Fruit fly (Drosophila melanogaster) whole organism, embryonic: ENCODE data around the gene CG12448.

Source experiments
- CG10147 ChIP-seq: fragments of 200-800 bp; sonication (Bioruptor generic); optimal IDR thresholded peaks from 2 replicates; lab custom pipeline; 2019; ENCODE audit warnings: missing biosample characterization, mild to moderate bottlenecking, missing genetic modification characterization, moderate library complexity
- CG10654 ChIP-seq: fragments of 200-800 bp; sonication (Bioruptor generic); optimal IDR thresholded peaks from 2 replicates; lab custom pipeline; 2016; ENCODE audit warnings: missing biosample characterization, missing genetic modification characterization
- CG11696 ChIP-seq: fragments of 200-800 bp; sonication (Bioruptor generic); IDR thresholded peaks from 2 replicates; pipeline ENCODE4 v1.3.6; 2022; ENCODE audit warnings: missing biosample characterization, missing genetic modification characterization
- CG11723 ChIP-seq: fragments of 200-800 bp; sonication (Bioruptor generic); optimal IDR thresholded peaks from 2 replicates; lab custom pipeline; 2017; ENCODE audit warnings: missing biosample characterization, mild to moderate bottlenecking, missing genetic modification characterization
- CG1233 ChIP-seq: fragments of 200-800 bp; sonication (Bioruptor generic); optimal IDR thresholded peaks from 4 replicates; lab custom pipeline; 2018; ENCODE audit warnings: missing biosample characterization, mild to moderate bottlenecking, missing genetic modification characterization
- CG12769 ChIP-seq: fragments of 200-800 bp; sonication (Bioruptor generic); optimal IDR thresholded peaks from 2 replicates; lab custom pipeline; 2019; ENCODE audit warnings: missing biosample characterization, mild to moderate bottlenecking, missing genetic modification characterization, moderate library complexity
- CG13296 ChIP-seq: fragments of 200-800 bp; sonication (Bioruptor generic); optimal IDR thresholded peaks from 3 replicates; lab custom pipeline; 2018; ENCODE audit warnings: missing biosample characterization, mild to moderate bottlenecking, missing genetic modification characterization
- CG14860 ChIP-seq: fragments of 200-800 bp; sonication (Bioruptor generic); IDR thresholded peaks from 3 replicates; pipeline ENCODE4 v1.3.6; 2022; ENCODE audit warnings: missing biosample characterization, missing genetic modification characterization; ENCODE audit not compliant: partially characterized antibody
- CG1792 ChIP-seq: fragments of 200-800 bp; sonication (Bioruptor generic); optimal IDR thresholded peaks from 2 replicates; lab custom pipeline; 2016; ENCODE audit warnings: missing biosample characterization, missing genetic modification characterization
- CG18011 ChIP-seq: fragments of 200-800 bp; sonication (Bioruptor generic); optimal IDR thresholded peaks from 2 replicates; lab custom pipeline; 2017; ENCODE audit warnings: missing biosample characterization, missing genetic modification characterization, mild to moderate bottlenecking, moderate library complexity, missing genotype
- CG30431 ChIP-seq: fragments of 200-800 bp; sonication (Bioruptor generic); optimal IDR thresholded peaks from 2 replicates; lab custom pipeline; 2017; ENCODE audit warnings: missing biosample characterization, missing genetic modification characterization
- CG32772 ChIP-seq: fragments of 200-800 bp; sonication (Bioruptor generic); IDR thresholded peaks from 2 replicates; pipeline ENCODE4 v1.3.6; 2022; ENCODE audit warnings: missing biosample characterization, missing genetic modification characterization
- CG3995 ChIP-seq: fragments of 200-800 bp; sonication (Bioruptor generic); optimal IDR thresholded peaks from 3 replicates; lab custom pipeline; 2016; ENCODE audit warnings: missing biosample characterization, missing genetic modification characterization
- CG4424 ChIP-seq: fragments of 200-800 bp; sonication (Bioruptor generic); optimal IDR thresholded peaks from 3 replicates; lab custom pipeline; 2016; ENCODE audit warnings: missing biosample characterization, missing genetic modification characterization
- CG6654 ChIP-seq: fragments of 200-800 bp; sonication (Bioruptor generic); optimal IDR thresholded peaks from 2 replicates; lab custom pipeline; 2017; ENCODE audit warnings: missing biosample characterization, mild to moderate bottlenecking, missing genetic modification characterization
- CG7987 ChIP-seq: fragments of 200-800 bp; sonication (Bioruptor generic); optimal IDR thresholded peaks from 2 replicates; lab custom pipeline; 2018; ENCODE audit warnings: missing biosample characterization, mild to moderate bottlenecking, missing genetic modification characterization, moderate library complexity
- CG8281 ChIP-seq: fragments of 200-800 bp; sonication (Bioruptor generic); optimal IDR thresholded peaks from 2 replicates; lab custom pipeline; 2018; ENCODE audit warnings: missing biosample characterization, mild to moderate bottlenecking, missing genetic modification characterization, moderate library complexity
- CoRest ChIP-seq: fragments of 200-800 bp; sonication (Bioruptor generic); optimal IDR thresholded peaks from 3 replicates; lab custom pipeline; 2018; ENCODE audit warnings: missing biosample characterization, mild to moderate bottlenecking, missing genetic modification characterization, moderate library complexity
- Dek ChIP-seq: fragments of 200-800 bp; sonication (Bioruptor generic); optimal IDR thresholded peaks from 3 replicates; lab custom pipeline; 2019; ENCODE audit warnings: missing biosample characterization, mild to moderate bottlenecking, missing genetic modification characterization, moderate library complexity
- Doc3 ChIP-seq: fragments of 200-800 bp; sonication (Bioruptor generic); IDR thresholded peaks from 3 replicates; pipeline ENCODE4 v1.3.6; 2022; ENCODE audit warnings: missing biosample characterization, missing genetic modification characterization; ENCODE audit not compliant: partially characterized antibody
- E2f1 ChIP-seq: fragments of 200-800 bp; sonication (Bioruptor generic); IDR thresholded peaks from 2 replicates; pipeline ENCODE4 v1.3.6; 2022; ENCODE audit warnings: missing biosample characterization, missing genetic modification characterization
- Gug ChIP-seq: fragments of 200-800 bp; sonication (Bioruptor generic); IDR thresholded peaks from 4 replicates; pipeline ENCODE4 v1.3.6; 2022; ENCODE audit warnings: missing biosample characterization, missing genetic modification characterization
- H15 ChIP-seq: fragments of 200-800 bp; sonication (Bioruptor generic); IDR thresholded peaks from 3 replicates; pipeline ENCODE4 v1.3.6; 2022; ENCODE audit warnings: missing biosample characterization, missing genetic modification characterization
- HLHmδ ChIP-seq: fragments of 200-800 bp; sonication (Bioruptor generic); optimal IDR thresholded peaks from 2 replicates; lab custom pipeline; 2018; ENCODE audit warnings: missing biosample characterization, mild to moderate bottlenecking, missing genetic modification characterization, moderate library complexity
- Hr3 ChIP-seq: fragments of 200-800 bp; sonication (Bioruptor generic); optimal IDR thresholded peaks from 3 replicates; lab custom pipeline; 2016; ENCODE audit warnings: missing biosample characterization, missing genetic modification characterization
- NC2α ChIP-seq: fragments of 200-800 bp; sonication (Bioruptor generic); optimal IDR thresholded peaks from 2 replicates; lab custom pipeline; 2016; ENCODE audit warnings: missing biosample characterization, missing genetic modification characterization
- Nf-YB ChIP-seq: fragments of 200-800 bp; sonication (Bioruptor generic); optimal IDR thresholded peaks from 3 replicates; lab custom pipeline; 2019; ENCODE audit warnings: missing biosample characterization, mild to moderate bottlenecking, missing genetic modification characterization, moderate library complexity
- amos ChIP-seq: fragments of 200-800 bp; sonication (Bioruptor generic); IDR thresholded peaks from 2 replicates; pipeline ENCODE4 v1.3.6; 2022; ENCODE audit warnings: missing biosample characterization, missing genetic modification characterization; ENCODE audit not compliant: partially characterized antibody
- aop ChIP-seq: fragments of 200-800 bp; sonication (Bioruptor generic); IDR thresholded peaks from 2 replicates; pipeline ENCODE4 v1.3.6; 2022; ENCODE audit warnings: missing biosample characterization, missing genetic modification characterization
- ash1 ChIP-seq: fragments of 200-800 bp; sonication (Bioruptor generic); optimal IDR thresholded peaks from 2 replicates; lab custom pipeline; 2018; ENCODE audit warnings: missing biosample characterization, mild to moderate bottlenecking, missing genetic modification characterization
- btn ChIP-seq: fragments of 200-800 bp; sonication (Bioruptor generic); optimal IDR thresholded peaks from 2 replicates; lab custom pipeline; 2016; ENCODE audit warnings: missing biosample characterization, missing genetic modification characterization
- cg ChIP-seq: fragments of 200-800 bp; sonication (Bioruptor generic); optimal IDR thresholded peaks from 3 replicates; lab custom pipeline; 2019; ENCODE audit warnings: missing biosample characterization, mild to moderate bottlenecking, missing genetic modification characterization, moderate library complexity
- chif ChIP-seq, 2 experiments: fragments of 200-800 bp; sonication (Bioruptor generic); optimal IDR thresholded peaks; 3 replicates each; lab custom pipeline; 2016; ENCODE audit warnings: missing biosample characterization in 2 of 2, missing genetic modification characterization in 2 of 2
- chinmo ChIP-seq: fragments of 200-800 bp; sonication (Bioruptor generic); IDR thresholded peaks from 4 replicates; pipeline ENCODE4 v1.3.6; 2022; ENCODE audit warnings: missing biosample characterization, missing genetic modification characterization; ENCODE audit not compliant: partially characterized antibody
- ems ChIP-seq: fragments of 200-800 bp; sonication (Bioruptor generic); optimal IDR thresholded peaks from 3 replicates; lab custom pipeline; 2016; ENCODE audit warnings: missing biosample characterization, missing genetic modification characterization
- h ChIP-seq: fragments of >200 bp; optimal IDR thresholded peaks from 2 replicates; lab custom pipeline; 2017
- jing ChIP-seq: fragments of 200-800 bp; sonication (Bioruptor generic); optimal IDR thresholded peaks from 2 replicates; lab custom pipeline; 2018; ENCODE audit warnings: missing biosample characterization, mild to moderate bottlenecking, missing genetic modification characterization
- ken ChIP-seq: fragments of 200-800 bp; sonication (Bioruptor generic); IDR thresholded peaks from 3 replicates; pipeline ENCODE4 v1.3.6; 2022; ENCODE audit warnings: missing biosample characterization, missing genetic modification characterization
- nmo ChIP-seq: fragments of 200-800 bp; sonication (Bioruptor generic); optimal IDR thresholded peaks from 2 replicates; lab custom pipeline; 2018; ENCODE audit warnings: missing biosample characterization, mild to moderate bottlenecking, missing genetic modification characterization, moderate library complexity
- repo ChIP-seq: fragments of 200-800 bp; sonication (Bioruptor generic); optimal IDR thresholded peaks from 2 replicates; lab custom pipeline; 2016; ENCODE audit warnings: missing biosample characterization, missing genetic modification characterization
- ro ChIP-seq: fragments of 200-800 bp; sonication (Bioruptor generic); IDR thresholded peaks from 2 replicates; pipeline ENCODE4 v1.3.6; 2022; ENCODE audit warnings: missing biosample characterization, missing genetic modification characterization
- sisA ChIP-seq: fragments of 200-800 bp; sonication (Bioruptor generic); IDR thresholded peaks from 2 replicates; pipeline ENCODE4 v1.3.6; 2022; ENCODE audit warnings: missing biosample characterization, missing genetic modification characterization
- stc ChIP-seq: fragments of 200-800 bp; sonication (Bioruptor generic); IDR thresholded peaks from 2 replicates; pipeline ENCODE4 v1.3.6; 2022; ENCODE audit warnings: missing biosample characterization, missing genetic modification characterization
- tgo ChIP-seq: fragments of 200-800 bp; sonication (Bioruptor generic); IDR thresholded peaks from 3 replicates; pipeline ENCODE4 v1.3.6; 2022; ENCODE audit warnings: missing biosample characterization, missing genetic modification characterization
- tll ChIP-seq, 2 experiments: fragments of 200-800 bp in 1 of 2; fragments of >200 bp in 1 of 2; sonication (Bioruptor generic) in 1 of 2; optimal IDR thresholded peaks; 2 replicates each; lab custom pipeline; 2017 to 2019; ENCODE audit warnings: missing biosample characterization in 2 of 2, missing genetic modification characterization in 2 of 2, mild to moderate bottlenecking in 1 of 2, moderate library complexity in 1 of 2
- trh ChIP-seq: fragments of 200-800 bp; sonication (Bioruptor generic); optimal IDR thresholded peaks from 2 replicates; lab custom pipeline; 2016; ENCODE audit warnings: missing biosample characterization, missing genetic modification characterization
- twi ChIP-seq: fragments of 200-800 bp; optimal IDR thresholded peaks from 2 replicates; lab custom pipeline; 2019; ENCODE audit warnings: missing biosample characterization, mild to moderate bottlenecking, missing genetic modification characterization, moderate library complexity
- wdn ChIP-seq: fragments of 200-800 bp; sonication (Bioruptor generic); IDR thresholded peaks from 2 replicates; pipeline ENCODE4 v1.3.6; 2022; ENCODE audit warnings: missing biosample characterization, missing genetic modification characterization
- z ChIP-seq: fragments of 200-800 bp; sonication (Bioruptor generic); IDR thresholded peaks from 3 replicates; pipeline ENCODE4 v1.3.6; 2022; ENCODE audit warnings: missing biosample characterization, missing genetic modification characterization

CG12448 gene

dm6 chr2L:15908496-15909276 is 32.6 kb upstream of the CG12448 start (continued):
- TF ChIP-seq CG18011, result no peak
- TF ChIP-seq Doc3 (GFP tag; lab: Robert Waterston, UW), result no peak
- TF ChIP-seq chinmo (GFP tag; lab: Robert Waterston, UW), result peak; percentile 98
- no peak for TF ChIP-seq H15 (GFP tag; lab: Robert Waterston, UW)
- no peak for TF ChIP-seq CG1792
- peak; percentile 24 for TF ChIP-seq CG1233 (GFP tag; lab: Kevin White, UChicago)
- no peak for TF ChIP-seq NC2α (GFP tag; lab: Kevin White, UChicago)
- TF ChIP-seq sisA (GFP tag; lab: Robert Waterston, UW), result no peak
- TF ChIP-seq HLHmδ, result no peak
- TF ChIP-seq Dek (tag; lab: Kevin White, UChicago), result peak; percentile 42
- no peak for TF ChIP-seq tll (GFP tag; optimal IDR thresholded peaks at IDR 0.05; lab: Kevin White, UChicago)
- 0 out of 3 replicates have a peak, but pooled peaks have one; percentile 8 for TF ChIP-seq CG14860 (GFP tag; lab: Robert Waterston, UW)
- TF ChIP-seq CG32772 (GFP tag; lab: Robert Waterston, UW), result no peak
- peak; percentile 69 for TF ChIP-seq CG13296 (GFP tag; lab: Kevin White, UChicago)
- TF ChIP-seq Gug (GFP tag; lab: Robert Waterston, UW), result no peak
- TF ChIP-seq repo (GFP tag; lab: Kevin White, UChicago), result no peak
- no peak for TF ChIP-seq btn
- peak; percentile 53 for TF ChIP-seq CG30431 (GFP tag; lab: Kevin White, UChicago)
- TF ChIP-seq CG10147 (GFP tag; lab: Kevin White, UChicago), result no peak
- TF ChIP-seq CG11696 (GFP tag; lab: Robert Waterston, UW), result no peak
- TF ChIP-seq z, result 0 out of 3 replicates have a peak, but pooled peaks have one; percentile 26
- TF ChIP-seq ems, result no peak
- TF ChIP-seq ken, result no peak
- TF ChIP-seq h, result no peak
- TF ChIP-seq CG12769 (tag; lab: Kevin White, UChicago), result peak; percentile 96
- peak; percentile 77 for TF ChIP-seq CoRest (tag; lab: Kevin White, UChicago)
- TF ChIP-seq Nf-YB (GFP tag; lab: Kevin White, UChicago), result peak; percentile 4
- TF ChIP-seq CG4424, result peak; percentile 15
- peak; percentile 24; the same call in 1 of the 2 replicates for TF ChIP-seq E2f1 (GFP tag; lab: Robert Waterston, UW)
- TF ChIP-seq wdn (GFP tag; lab: Robert Waterston, UW), result no peak
- TF ChIP-seq tgo (GFP tag; lab: Robert Waterston, UW), result peak; percentile 56
- peak; percentile 77 for TF ChIP-seq nmo
- no peak for TF ChIP-seq ro (GFP tag; lab: Robert Waterston, UW)
- TF ChIP-seq CG3995 (GFP tag; lab: Kevin White, UChicago), result no peak
- no peak for TF ChIP-seq chif (GFP tag; optimal IDR thresholded peaks at IDR 0.05; lab: Kevin White, UChicago)
- TF ChIP-seq CG7987, result peak; percentile 48
- TF ChIP-seq amos (GFP tag; lab: Robert Waterston, UW), result 0 out of 2 replicates have a peak, but pooled peaks have one; percentile 5
- TF ChIP-seq ash1 (GFP tag; lab: Kevin White, UChicago), result no peak
- no peak for TF ChIP-seq CG10654 (GFP tag; lab: Kevin White, UChicago)
- no peak for TF ChIP-seq jing (GFP tag; lab: Kevin White, UChicago)
- no peak for TF ChIP-seq CG8281 (tag; lab: Kevin White, UChicago)
- no peak for TF ChIP-seq trh (GFP tag; lab: Kevin White, UChicago)
- no peak for TF ChIP-seq CG11723
- TF ChIP-seq twi, result peak; percentile 26
- TF ChIP-seq aop (GFP tag; lab: Robert Waterston, UW), result peak; percentile 86
- TF ChIP-seq stc (GFP tag; lab: Robert Waterston, UW), result no peak
- TF ChIP-seq Hr3, result peak; percentile 86
- TF ChIP-seq CG6654 (GFP tag; lab: Kevin White, UChicago), result peak; percentile 37
- peak; percentile 22 for TF ChIP-seq cg (GFP tag; lab: Kevin White, UChicago)
